Worm (Caenorhabditis elegans): ENCODE measurements around the gene Y41C4A.32.

- TF ChIP-seq nhr-84 (tag; optimal IDR thresholded peaks at IDR 0.05) (no peak), unc-62 (GFP tag; optimal IDR thresholded peaks at IDR 0.05) (no peak), lin-15B (tag; optimal IDR thresholded peaks at IDR 0.05) (no peak), fkh-4 (tag; optimal IDR thresholded peaks at IDR 0.05; ENCODE audit: borderline replicate concordance) (no peak), unc-130 (tag; optimal IDR thresholded peaks at IDR 0.05) (peak; percentile 25)
Measured at ce11 chrIII:11738482-11738881, 17.0 kb downstream of the Y41C4A.32 start.

Data from whole organism, L1 larva.